Fruit fly (Drosophila melanogaster) whole organism, wandering third instar larva: Measurements from ENCODE around the gene rut.
A peak's percentile ranks its signal among the peaks of the same experiment; 100 is the strongest.

Experiments
- Abd-B ChIP-seq: fragments of >200 bp; optimal IDR thresholded peaks from 2 replicates; lab custom pipeline; 2017; ENCODE audit warnings: missing biosample characterization, missing genetic modification characterization
- CG32264 ChIP-seq: fragments of 200-800 bp; sonication (Bioruptor generic); optimal IDR thresholded peaks from 2 replicates; lab custom pipeline; 2016; ENCODE audit warnings: missing biosample characterization, missing genetic modification characterization
- Dfd ChIP-seq: fragments of >200 bp; optimal IDR thresholded peaks from 2 replicates; lab custom pipeline; 2017; ENCODE audit warnings: missing biosample characterization, missing genetic modification characterization
- Dif ChIP-seq: fragments of 200-275, 200-300 bp; sonication (Bioruptor generic); optimal IDR thresholded peaks from 2 replicates; lab custom pipeline; 2018; ENCODE audit warnings: missing biosample characterization, missing genetic modification characterization; ENCODE audit not compliant: partially characterized antibody
- GATAd ChIP-seq: sonication (Bioruptor generic); optimal IDR thresholded peaks from 2 replicates; lab custom pipeline; 2016; ENCODE audit warnings: missing biosample characterization, missing genetic modification characterization
- HLH106 ChIP-seq: fragments of 200-800 bp; optimal IDR thresholded peaks from 3 replicates; lab custom pipeline; 2019; ENCODE audit warnings: missing biosample characterization, mild to moderate bottlenecking, missing genetic modification characterization, moderate library complexity
- Hnf4 ChIP-seq: fragments of 200-800 bp; sonication (Bioruptor generic); optimal IDR thresholded peaks from 2 replicates; lab custom pipeline; 2016; ENCODE audit warnings: missing biosample characterization, mild to moderate bottlenecking, missing genetic modification characterization
- Hr83 ChIP-seq: fragments of 200-300 bp; sonication (Bioruptor generic); optimal IDR thresholded peaks from 2 replicates; lab custom pipeline; 2016; ENCODE audit warnings: missing biosample characterization, mild to moderate bottlenecking, missing genetic modification characterization, moderate library complexity; ENCODE audit not compliant: poor library complexity, severe bottlenecking
- Jra ChIP-seq: sonication (Bioruptor generic); optimal IDR thresholded peaks from 2 replicates; lab custom pipeline; 2016; ENCODE audit warnings: missing biosample characterization, missing genetic modification characterization
- Myc ChIP-seq: fragments of >200 bp; optimal IDR thresholded peaks from 2 replicates; lab custom pipeline; 2017
- N ChIP-seq: fragments of >200 bp; optimal IDR thresholded peaks from 2 replicates; lab custom pipeline; 2018; ENCODE audit warnings: missing biosample characterization, missing external identifiers, missing genetic modification characterization
- OdsH ChIP-seq: fragments of 200-800 bp; sonication (Bioruptor generic); optimal IDR thresholded peaks from 2 replicates; lab custom pipeline; 2016; ENCODE audit warnings: missing biosample characterization, mild to moderate bottlenecking, missing genetic modification characterization
- Sp1 ChIP-seq: fragments of 200-800 bp; sonication (Bioruptor generic); optimal IDR thresholded peaks from 3 replicates; lab custom pipeline; 2019; ENCODE audit warnings: missing biosample characterization, mild to moderate bottlenecking, missing genetic modification characterization, moderate library complexity
- brk ChIP-seq: fragments of 200-800 bp; sonication (Bioruptor generic); optimal IDR thresholded peaks from 2 replicates; lab custom pipeline; 2016; ENCODE audit warnings: missing biosample characterization, mild to moderate bottlenecking, missing genetic modification characterization
- dl ChIP-seq, 2 experiments: fragments of 175-275, 200-275 bp in 1 of 2; fragments of 200-275 bp in 1 of 2; sonication (Bioruptor generic); optimal IDR thresholded peaks; lab custom pipeline; 2018; ENCODE audit warnings: mild to moderate bottlenecking in 2 of 2, missing biosample characterization in 2 of 2, missing genetic modification characterization in 2 of 2, moderate library complexity in 2 of 2; ENCODE audit not compliant: partially characterized antibody in 2 of 2, insufficient read depth in 1 of 2
- dmrt93B ChIP-seq: fragments of 200-800 bp; sonication (Bioruptor generic); optimal IDR thresholded peaks from 2 replicates; lab custom pipeline; 2018; ENCODE audit warnings: missing biosample characterization, mild to moderate bottlenecking, missing genetic modification characterization
- dsf ChIP-seq: sonication (Bioruptor generic); optimal IDR thresholded peaks from 2 replicates; lab custom pipeline; 2016; ENCODE audit warnings: missing biosample characterization, missing genetic modification characterization, borderline replicate concordance
- ey ChIP-seq: fragments of 200-800 bp; sonication (Bioruptor generic); optimal IDR thresholded peaks from 2 replicates; lab custom pipeline; 2016; ENCODE audit warnings: missing biosample characterization, missing genetic modification characterization
- foxo ChIP-seq, 2 experiments: fragments of 200-800 bp; sonication (Bioruptor generic); optimal IDR thresholded peaks; 2 replicates in 1 of 2; 3 replicates in 1 of 2; lab custom pipeline; 2016 to 2017; ENCODE audit warnings: missing biosample characterization in 2 of 2, missing genetic modification characterization in 2 of 2
- fru ChIP-seq: fragments of 200-800 bp; sonication (Bioruptor generic); optimal IDR thresholded peaks from 3 replicates; lab custom pipeline; 2016; ENCODE audit warnings: missing biosample characterization, mild to moderate bottlenecking, missing genetic modification characterization
- h ChIP-seq: fragments of 200-800 bp; sonication (Bioruptor generic); optimal IDR thresholded peaks from 3 replicates; lab custom pipeline; 2016; ENCODE audit warnings: missing biosample characterization, mild to moderate bottlenecking, missing genetic modification characterization
- jim ChIP-seq: fragments of 175-275, 200-325 bp; sonication (Bioruptor generic); optimal IDR thresholded peaks from 2 replicates; lab custom pipeline; 2016; ENCODE audit warnings: missing biosample characterization, mild to moderate bottlenecking, missing genetic modification characterization
- lola ChIP-seq: fragments of >200 bp; optimal IDR thresholded peaks from 2 replicates; lab custom pipeline; 2017; ENCODE audit warnings: missing biosample characterization, missing genetic modification characterization
- psq ChIP-seq: fragments of 200-800 bp; sonication (Bioruptor generic); optimal IDR thresholded peaks from 3 replicates; lab custom pipeline; 2017; ENCODE audit warnings: missing biosample characterization, mild to moderate bottlenecking, missing genetic modification characterization, moderate library complexity
- rgr ChIP-seq: fragments of 200-800 bp; sonication (Bioruptor generic); optimal IDR thresholded peaks from 3 replicates; lab custom pipeline; 2016; ENCODE audit warnings: missing biosample characterization, mild to moderate bottlenecking, missing genetic modification characterization
- tai ChIP-seq: sonication (Bioruptor generic); optimal IDR thresholded peaks from 2 replicates; lab custom pipeline; 2016; ENCODE audit warnings: missing biosample characterization, missing genetic modification characterization
- usp ChIP-seq: fragments of >200 bp; optimal IDR thresholded peaks from 2 replicates; lab custom pipeline; 2017; ENCODE audit warnings: missing biosample characterization, missing genetic modification characterization
- woc ChIP-seq: sonication (Bioruptor generic); optimal IDR thresholded peaks from 2 replicates; lab custom pipeline; 2016; ENCODE audit warnings: missing biosample characterization, mild to moderate bottlenecking, missing genetic modification characterization

rut gene

DNA sequence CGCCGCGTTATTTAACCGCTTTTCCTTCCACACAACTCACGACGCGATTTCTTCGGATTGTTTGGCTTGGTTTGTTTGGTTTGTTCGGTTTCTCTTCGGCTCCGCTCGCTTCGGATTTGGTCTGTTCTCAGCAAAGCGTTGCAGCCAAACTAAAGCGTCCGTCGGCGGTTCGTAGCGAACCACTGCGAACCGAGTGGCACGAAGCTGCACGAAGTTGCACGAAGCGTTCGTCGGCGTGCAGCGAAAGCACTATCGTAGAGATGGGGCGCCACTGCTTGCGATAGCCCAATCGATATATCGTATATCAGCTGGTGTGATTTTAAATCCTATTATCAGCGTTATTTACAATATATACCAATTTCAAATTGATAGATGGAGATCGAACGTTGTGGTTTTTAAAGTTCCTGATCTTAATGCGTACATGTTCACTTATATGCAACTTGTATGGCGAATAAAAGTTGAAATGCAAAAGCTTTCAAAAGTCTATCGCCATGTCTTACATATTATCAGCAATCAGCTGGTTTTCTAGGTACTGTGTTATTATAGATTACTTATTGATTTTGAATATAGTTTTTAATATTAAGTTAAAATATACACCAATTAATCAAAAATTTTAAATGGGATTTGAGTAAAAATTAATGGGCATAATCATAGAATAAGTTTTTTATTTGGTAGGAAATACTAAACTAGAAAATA lies at the start of gene rut:
rut (minus strand) TSS at position 152 of the 696 bp plus-strand sequence.
- TF ChIP-seq psq = no peak
- TF ChIP-seq Abd-B (GFP tag; lab: Kevin White, UChicago) = no peak
- TF ChIP-seq woc = peak; percentile 82
- TF ChIP-seq dmrt93B (GFP tag; lab: Kevin White, UChicago) = no peak
- peak; percentile 67 for TF ChIP-seq Hr83 (GFP tag; lab: Kevin White, UChicago)
- peak; percentile 11 for TF ChIP-seq fru (GFP tag; lab: Kevin White, UChicago)
- no peak for TF ChIP-seq Sp1
- TF ChIP-seq Dfd = no peak
- TF ChIP-seq dsf (GFP tag; lab: Kevin White, UChicago) = no peak
- TF ChIP-seq Jra = peak; percentile 42
- peak; percentile 20 for TF ChIP-seq rgr
- TF ChIP-seq foxo (GFP tag; optimal IDR thresholded peaks at IDR 0.05; lab: Kevin White, UChicago) = peak in 1 of 2 experiments; percentile 5
- TF ChIP-seq h (GFP tag; lab: Kevin White, UChicago) = peak; percentile 35
- TF ChIP-seq, all 38 proteins: peak for 7

DNA sequence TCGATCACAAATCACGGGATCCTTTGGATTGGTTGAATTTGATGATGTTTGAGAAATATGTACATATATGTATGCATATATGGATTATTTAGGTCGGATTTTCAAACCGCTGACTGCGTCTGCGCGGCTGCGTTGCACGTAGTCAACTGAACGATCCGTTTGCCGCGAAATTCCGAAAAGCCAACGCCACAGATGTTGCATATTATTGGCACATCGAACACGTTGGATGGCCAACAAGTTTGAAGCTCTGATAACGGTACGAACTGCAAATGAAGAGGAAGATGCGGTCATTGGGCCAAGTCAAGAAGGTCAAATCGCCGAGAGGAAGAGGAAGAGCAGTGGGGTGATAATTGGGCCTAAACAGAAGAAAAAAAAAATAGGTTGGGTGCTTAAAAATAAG lies 45.2 kb upstream of the rut start, which contains the start of gene CG9518:
CG9518 (minus strand) TSS at position 154 of the 400 bp plus-strand sequence.
- TF ChIP-seq Dfd (no peak), lola (GFP tag; lab: Kevin White, UChicago) (no peak), fru (GFP tag; lab: Kevin White, UChicago) (no peak), OdsH (no peak), foxo (GFP tag; optimal IDR thresholded peaks at IDR 0.05; lab: Kevin White, UChicago) (no peak), usp (GFP tag; lab: Kevin White, UChicago) (no peak), brk (GFP tag; lab: Kevin White, UChicago) (no peak), Dif (GFP tag; lab: Kevin White, UChicago) (no peak), dl (GFP tag; optimal IDR thresholded peaks at IDR 0.05; lab: Kevin White, UChicago; ENCODE audit: insufficient read depth in 1 of 2, partially characterized antibody in 2 of 2) (no peak), CG32264 (GFP tag; lab: Kevin White, UChicago) (no peak), Jra (no peak), psq (no peak), rgr (no peak), Hnf4 (GFP tag; lab: Kevin White, UChicago) (no peak), ey (GFP tag; lab: Kevin White, UChicago) (no peak), h (GFP tag; lab: Kevin White, UChicago) (no peak), tai (GFP tag; lab: Kevin White, UChicago) (no peak), N (GFP tag; lab: Kevin White, UChicago) (no peak), Sp1 (no peak)

DNA sequence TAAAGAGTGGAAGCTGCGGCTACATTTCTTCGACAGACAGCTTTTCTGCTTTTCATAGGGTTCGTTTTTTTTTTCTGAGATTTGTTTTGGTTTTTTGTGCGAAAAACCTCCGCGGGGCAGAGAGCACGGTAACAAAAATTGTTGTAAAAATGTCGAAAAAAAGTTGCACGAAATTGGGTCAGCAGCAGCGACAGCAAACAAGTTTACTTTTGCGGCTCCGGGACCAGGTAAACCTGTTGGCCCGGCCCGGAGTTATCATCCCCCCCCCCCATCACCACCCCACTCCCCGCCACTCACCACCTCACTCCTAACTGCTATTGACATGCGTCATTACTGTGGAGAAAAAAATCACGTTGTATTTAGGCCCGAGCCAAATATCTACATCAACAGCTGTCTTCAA lies 42.5 kb upstream of the rut start:
- TF ChIP-seq usp (GFP tag; lab: Kevin White, UChicago) (no peak), dsf (GFP tag; lab: Kevin White, UChicago) (no peak), Dfd (no peak)

DNA sequence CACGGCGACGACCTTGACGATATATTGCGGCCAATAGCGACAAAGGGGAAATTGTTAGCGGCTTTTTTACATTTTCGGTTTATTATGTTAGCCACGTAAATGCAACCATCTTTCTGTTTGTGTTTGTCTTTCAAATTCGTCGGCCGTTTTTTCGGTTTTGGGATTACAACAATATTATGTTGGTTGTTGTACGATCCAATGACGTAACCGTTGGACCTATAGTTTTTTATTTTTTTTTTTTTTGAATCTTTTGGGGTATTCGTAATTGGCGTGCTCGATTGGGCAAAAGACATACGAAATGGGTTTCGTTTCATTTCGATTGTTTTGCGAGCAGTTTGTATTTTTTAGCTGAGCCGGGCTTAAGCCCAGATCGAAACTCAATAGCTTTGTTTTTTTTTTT lies 41.0 kb upstream of the rut start:
- TF ChIP-seq Jra (no peak), Sp1 (no peak), woc (no peak), HLH106 (no peak), Dif (GFP tag; lab: Kevin White, UChicago) (no peak), jim (GFP tag; lab: Kevin White, UChicago) (no peak)

DNA sequence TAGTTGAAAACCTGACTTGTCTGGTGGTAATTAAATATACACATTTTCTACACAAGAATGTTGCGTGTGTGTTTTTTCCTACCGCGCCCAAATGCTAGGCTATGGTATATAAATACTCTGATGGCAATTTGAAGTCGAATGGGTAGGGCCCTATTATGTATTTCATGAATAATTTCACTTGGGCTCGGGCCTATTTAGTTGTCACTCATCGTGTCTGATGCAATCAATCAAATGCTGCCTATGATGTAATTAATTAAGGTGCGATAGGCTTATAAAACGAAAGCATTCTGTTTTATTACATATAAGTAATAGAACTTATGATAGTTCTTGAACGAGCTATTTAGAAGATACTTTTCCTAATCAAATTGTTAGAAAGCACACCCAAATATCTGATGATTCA lies 36.6 kb upstream of the rut start:
- TF ChIP-seq N (GFP tag; lab: Kevin White, UChicago) (peak; percentile 31), OdsH (no peak), ey (GFP tag; lab: Kevin White, UChicago) (no peak), Dfd (no peak), Myc (peak; percentile 59)

DNA sequence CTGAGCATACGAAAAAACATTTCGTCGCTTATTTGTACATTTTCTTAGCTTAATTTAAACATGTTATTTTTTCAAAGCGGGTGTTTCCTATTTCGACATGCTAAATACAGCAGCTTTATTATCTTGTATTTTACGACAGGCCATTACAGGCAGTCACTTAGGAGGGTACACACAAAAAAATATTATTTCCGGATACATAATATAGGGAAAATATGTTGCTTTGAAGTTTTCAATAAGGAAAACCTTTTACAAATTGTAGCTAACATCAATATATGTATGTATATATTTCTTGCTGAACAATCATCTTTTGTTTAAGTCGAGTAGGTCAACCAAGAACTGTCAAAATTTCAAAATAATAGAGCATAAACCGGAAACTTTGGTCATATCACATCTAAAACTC lies 33.1 kb upstream of the rut start, which contains the start of gene CG46399:
CG46399 (plus strand) TSS at position 301 of the 400 bp plus-strand sequence.
- TF ChIP-seq tai (GFP tag; lab: Kevin White, UChicago) = no peak
- no peak for TF ChIP-seq Dfd
- TF ChIP-seq dsf (GFP tag; lab: Kevin White, UChicago) = no peak
- TF ChIP-seq CG32264 (GFP tag; lab: Kevin White, UChicago) = no peak
- TF ChIP-seq psq = no peak
- TF ChIP-seq GATAd (GFP tag; lab: Kevin White, UChicago) = no peak
